Fruit fly (Drosophila melanogaster) whole organism, embryonic: ENCODE results near the gene kirre.

Source experiments
- CG11695 ChIP-seq: fragments of 200-800 bp; sonication (Bioruptor generic); IDR thresholded peaks from 3 replicates; pipeline ENCODE4 v1.3.6; 2022; ENCODE audit warnings: missing biosample characterization, missing genetic modification characterization
- CG12219 ChIP-seq: fragments of 200-800 bp; sonication (Bioruptor generic); optimal IDR thresholded peaks from 3 replicates; lab custom pipeline; 2018; ENCODE audit warnings: missing biosample characterization, mild to moderate bottlenecking, missing genetic modification characterization
- CG13775 ChIP-seq: fragments of 200-800 bp; sonication (Bioruptor generic); optimal IDR thresholded peaks from 3 replicates; lab custom pipeline; 2017; ENCODE audit warnings: missing biosample characterization, mild to moderate bottlenecking, missing genetic modification characterization
- CG14710 ChIP-seq: fragments of 200-800 bp; sonication (Bioruptor generic); optimal IDR thresholded peaks from 3 replicates; lab custom pipeline; 2019; ENCODE audit warnings: missing biosample characterization, mild to moderate bottlenecking, missing genetic modification characterization, moderate library complexity
- CG15514 ChIP-seq: fragments of 200-800 bp; sonication (Bioruptor generic); optimal IDR thresholded peaks from 3 replicates; lab custom pipeline; 2017; ENCODE audit warnings: missing biosample characterization, missing genetic modification characterization, mild to moderate bottlenecking, moderate library complexity, missing genetic modification reagents
- CG1603 ChIP-seq: fragments of 200-800 bp; sonication (Bioruptor generic); optimal IDR thresholded peaks from 2 replicates; lab custom pipeline; 2019; ENCODE audit warnings: missing biosample characterization, mild to moderate bottlenecking, missing genetic modification characterization, moderate library complexity
- CG1647 ChIP-seq: fragments of 200-800 bp; sonication (Bioruptor generic); optimal IDR thresholded peaks from 3 replicates; lab custom pipeline; 2016; ENCODE audit warnings: missing biosample characterization, missing genetic modification characterization
- CG18764 ChIP-seq: fragments of 200-800 bp; sonication (Bioruptor generic); optimal IDR thresholded peaks from 3 replicates; lab custom pipeline; 2016; ENCODE audit warnings: missing biosample characterization, missing genetic modification characterization
- CG31441 ChIP-seq: fragments of 200-800 bp; sonication (Bioruptor generic); IDR thresholded peaks from 2 replicates; pipeline ENCODE4 v1.3.6; 2022; ENCODE audit warnings: missing biosample characterization, missing genetic modification characterization
- CG32767 ChIP-seq: fragments of 200-800 bp; sonication (Bioruptor generic); IDR thresholded peaks from 2 replicates; pipeline ENCODE4 v1.3.6; 2022; ENCODE audit warnings: missing biosample characterization, missing genetic modification characterization
- CG32772 ChIP-seq: fragments of 200-800 bp; sonication (Bioruptor generic); IDR thresholded peaks from 2 replicates; pipeline ENCODE4 v1.3.6; 2022; ENCODE audit warnings: missing biosample characterization, missing genetic modification characterization
- CG7839 ChIP-seq: fragments of 200-800 bp; sonication (Bioruptor generic); optimal IDR thresholded peaks from 3 replicates; lab custom pipeline; 2018; ENCODE audit warnings: missing biosample characterization, mild to moderate bottlenecking, missing genetic modification characterization, moderate library complexity
- CG8944 ChIP-seq: fragments of 200-800 bp; sonication (Bioruptor generic); optimal IDR thresholded peaks from 3 replicates; lab custom pipeline; 2016; ENCODE audit warnings: missing biosample characterization, missing genetic modification characterization
- CG9932 ChIP-seq: fragments of 200-800 bp; sonication (Bioruptor generic); IDR thresholded peaks from 2 replicates; pipeline ENCODE4 v1.3.6; 2022; ENCODE audit warnings: missing biosample characterization, missing genetic modification characterization
- Dek ChIP-seq: fragments of 200-800 bp; sonication (Bioruptor generic); optimal IDR thresholded peaks from 3 replicates; lab custom pipeline; 2019; ENCODE audit warnings: missing biosample characterization, mild to moderate bottlenecking, missing genetic modification characterization, moderate library complexity
- Dip3 ChIP-seq: fragments of 200-800 bp; sonication (Bioruptor generic); optimal IDR thresholded peaks from 3 replicates; lab custom pipeline; 2016; ENCODE audit warnings: missing biosample characterization, missing genetic modification characterization
- Fer3 ChIP-seq: fragments of 200-800 bp; sonication (Bioruptor generic); optimal IDR thresholded peaks from 2 replicates; lab custom pipeline; 2018; ENCODE audit warnings: missing biosample characterization, mild to moderate bottlenecking, missing genetic modification characterization, moderate library complexity
- H2.0 ChIP-seq: fragments of 200-800 bp; sonication (Bioruptor generic); IDR thresholded peaks from 2 replicates; pipeline ENCODE4 v1.3.6; 2022; ENCODE audit warnings: missing biosample characterization, missing genetic modification characterization
- Hr78 ChIP-seq, 2 experiments: fragments of 200-800 bp in 1 of 2; fragments of >200 bp in 1 of 2; sonication (Bioruptor generic) in 1 of 2; optimal IDR thresholded peaks; 2 replicates each; lab custom pipeline; 2017 to 2019; ENCODE audit warnings: missing biosample characterization in 2 of 2, missing genetic modification characterization in 2 of 2, mild to moderate bottlenecking in 1 of 2, moderate library complexity in 1 of 2
- Nf-YC ChIP-seq: fragments of 200-800 bp; optimal IDR thresholded peaks from 3 replicates; lab custom pipeline; 2019; ENCODE audit warnings: missing biosample characterization, mild to moderate bottlenecking, missing genetic modification characterization, moderate library complexity
- Pdp1 ChIP-seq, 2 experiments: fragments of 200-800 bp; sonication (Bioruptor generic); optimal IDR thresholded peaks; 3 replicates each; lab custom pipeline; 2016; ENCODE audit warnings: missing biosample characterization in 2 of 2, missing genetic modification characterization in 2 of 2, mild to moderate bottlenecking in 1 of 2, moderate library complexity in 1 of 2
- Rx ChIP-seq: fragments of 200-800 bp; sonication (Bioruptor generic); IDR thresholded peaks from 2 replicates; pipeline ENCODE4 v1.3.6; 2022; ENCODE audit warnings: missing biosample characterization, missing genetic modification characterization
- Ssrp ChIP-seq: fragments of 200-800 bp; sonication (Bioruptor generic); optimal IDR thresholded peaks from 2 replicates; lab custom pipeline; 2018; ENCODE audit warnings: missing biosample characterization, mild to moderate bottlenecking, missing genetic modification characterization, moderate library complexity
- ato ChIP-seq: fragments of 200-800 bp; sonication (Bioruptor generic); IDR thresholded peaks from 2 replicates; pipeline ENCODE4 v1.3.6; 2022; ENCODE audit warnings: missing biosample characterization, missing genetic modification characterization; ENCODE audit not compliant: partially characterized antibody
- az2 ChIP-seq: fragments of 200-800 bp; sonication (Bioruptor generic); optimal IDR thresholded peaks from 3 replicates; lab custom pipeline; 2016; ENCODE audit warnings: missing biosample characterization, missing genetic modification characterization
- bbx ChIP-seq: fragments of 200-800 bp; sonication (Bioruptor generic); IDR thresholded peaks from 2 replicates; pipeline ENCODE4 v1.3.6; 2022; ENCODE audit warnings: missing biosample characterization, missing genetic modification characterization; ENCODE audit not compliant: partially characterized antibody
- br ChIP-seq: fragments of >200 bp; optimal IDR thresholded peaks from 2 replicates; lab custom pipeline; 2017
- cad ChIP-seq: fragments of >200 bp; optimal IDR thresholded peaks from 2 replicates; lab custom pipeline; 2017; ENCODE audit warnings: missing biosample characterization, missing genetic modification characterization
- caup ChIP-seq: fragments of 200-800 bp; sonication (Bioruptor generic); optimal IDR thresholded peaks from 3 replicates; lab custom pipeline; 2017; ENCODE audit warnings: missing biosample characterization, mild to moderate bottlenecking, missing genetic modification characterization, moderate library complexity; ENCODE audit not compliant: severe bottlenecking
- chif ChIP-seq, 2 experiments: fragments of 200-800 bp; sonication (Bioruptor generic); optimal IDR thresholded peaks; 3 replicates each; lab custom pipeline; 2016; ENCODE audit warnings: missing biosample characterization in 2 of 2, missing genetic modification characterization in 2 of 2
- dpn ChIP-seq, 2 experiments: fragments of 200-800 bp; sonication (Bioruptor generic); optimal IDR thresholded peaks; 3 replicates each; lab custom pipeline; 2016; ENCODE audit warnings: missing biosample characterization in 2 of 2, missing genetic modification characterization in 2 of 2
- dysf ChIP-seq: fragments of 200-800 bp; sonication (Bioruptor generic); IDR thresholded peaks from 3 replicates; pipeline ENCODE4 v1.3.6; 2022; ENCODE audit warnings: missing biosample characterization, missing genetic modification characterization
- emc ChIP-seq: fragments of 200-800 bp; sonication (Bioruptor generic); optimal IDR thresholded peaks from 2 replicates; lab custom pipeline; 2016; ENCODE audit warnings: missing biosample characterization, missing genetic modification characterization
- fd3F ChIP-seq: fragments of 200-800 bp; sonication (Bioruptor generic); optimal IDR thresholded peaks from 2 replicates; lab custom pipeline; 2018; ENCODE audit warnings: missing biosample characterization, mild to moderate bottlenecking, missing genetic modification characterization, moderate library complexity
- ham ChIP-seq: fragments of 200-800 bp; sonication (Bioruptor generic); IDR thresholded peaks from 2 replicates; pipeline ENCODE4 v1.3.6; 2022; ENCODE audit warnings: missing biosample characterization, missing genetic modification characterization
- hbn ChIP-seq: fragments of 200-800 bp; sonication (Bioruptor generic); IDR thresholded peaks from 2 replicates; pipeline ENCODE4 v1.3.6; 2022; ENCODE audit warnings: missing biosample characterization, missing genetic modification characterization; ENCODE audit not compliant: partially characterized antibody
- lmd ChIP-seq: fragments of 200-800 bp; sonication (Bioruptor generic); IDR thresholded peaks from 2 replicates; pipeline ENCODE4 v1.3.6; 2022; ENCODE audit warnings: missing biosample characterization, missing genetic modification characterization
- luna ChIP-seq: fragments of 200-800 bp; sonication (Bioruptor generic); optimal IDR thresholded peaks from 2 replicates; lab custom pipeline; 2016; ENCODE audit warnings: missing biosample characterization, missing genetic modification characterization
- mirr ChIP-seq: fragments of 200-800 bp; sonication (Bioruptor generic); optimal IDR thresholded peaks from 3 replicates; lab custom pipeline; 2018; ENCODE audit warnings: missing biosample characterization, mild to moderate bottlenecking, missing genetic modification characterization
- oc ChIP-seq: fragments of 200-800 bp; sonication (Bioruptor generic); optimal IDR thresholded peaks from 2 replicates; lab custom pipeline; 2018; ENCODE audit warnings: missing biosample characterization, mild to moderate bottlenecking, missing genetic modification characterization, moderate library complexity
- pan ChIP-seq, 4 experiments: fragments of >200 bp in 3 of 4; fragments of 200-800 bp in 1 of 4; sonication (Bioruptor generic) in 1 of 4; optimal IDR thresholded peaks in 3 of 4; IDR thresholded peaks in 1 of 4; 2 replicates each; pipeline versions ENCODE4 v1.3.6 to Lab custom; 2017 to 2022; ENCODE audit warnings: missing biosample characterization in 2 of 4, missing genetic modification characterization in 2 of 4, mixed read lengths in 1 of 4
- pb ChIP-seq: fragments of 200-800 bp; sonication (Bioruptor generic); optimal IDR thresholded peaks from 3 replicates; lab custom pipeline; 2016; ENCODE audit warnings: missing biosample characterization, missing genetic modification characterization
- pfk ChIP-seq: fragments of 200-800 bp; sonication (Bioruptor generic); optimal IDR thresholded peaks from 2 replicates; lab custom pipeline; 2018; ENCODE audit warnings: missing biosample characterization, mild to moderate bottlenecking, missing genetic modification characterization, moderate library complexity
- prd ChIP-seq, 3 experiments: fragments of >200 bp in 2 of 3; fragments of 200-800 bp in 1 of 3; sonication (Bioruptor generic) in 1 of 3; optimal IDR thresholded peaks in 2 of 3; IDR thresholded peaks in 1 of 3; 2 replicates in 2 of 3; 3 replicates in 1 of 3; pipeline versions ENCODE4 v1.3.6 to Lab custom; 2017 to 2022; ENCODE audit warnings: missing biosample characterization in 1 of 3, missing genetic modification characterization in 1 of 3
- psq ChIP-seq: fragments of 200-800 bp; sonication (Bioruptor generic); optimal IDR thresholded peaks from 2 replicates; lab custom pipeline; 2017; ENCODE audit warnings: missing biosample characterization, missing genetic modification characterization
- sim ChIP-seq: fragments of 200-800 bp; sonication (Bioruptor generic); IDR thresholded peaks from 2 replicates; pipeline ENCODE4 v1.3.6; 2022; ENCODE audit warnings: missing biosample characterization, missing genetic modification characterization
- sisA ChIP-seq: fragments of 200-800 bp; sonication (Bioruptor generic); IDR thresholded peaks from 2 replicates; pipeline ENCODE4 v1.3.6; 2022; ENCODE audit warnings: missing biosample characterization, missing genetic modification characterization
- ttk ChIP-seq: fragments of 200-800 bp; sonication (Bioruptor generic); IDR thresholded peaks from 2 replicates; pipeline ENCODE4 v2.1.2; 2022; ENCODE audit warnings: missing biosample characterization, missing genetic modification characterization
- unc-4 ChIP-seq: fragments of 200-800 bp; sonication (Bioruptor generic); IDR thresholded peaks from 2 replicates; pipeline ENCODE4 v1.3.6; 2022; ENCODE audit warnings: missing biosample characterization, missing genetic modification characterization; ENCODE audit not compliant: partially characterized antibody
- wek ChIP-seq: fragments of 200-800 bp; sonication (Bioruptor generic); optimal IDR thresholded peaks from 3 replicates; lab custom pipeline; 2018; ENCODE audit warnings: missing biosample characterization, mild to moderate bottlenecking, missing genetic modification characterization, moderate library complexity

kirre gene

DNA sequence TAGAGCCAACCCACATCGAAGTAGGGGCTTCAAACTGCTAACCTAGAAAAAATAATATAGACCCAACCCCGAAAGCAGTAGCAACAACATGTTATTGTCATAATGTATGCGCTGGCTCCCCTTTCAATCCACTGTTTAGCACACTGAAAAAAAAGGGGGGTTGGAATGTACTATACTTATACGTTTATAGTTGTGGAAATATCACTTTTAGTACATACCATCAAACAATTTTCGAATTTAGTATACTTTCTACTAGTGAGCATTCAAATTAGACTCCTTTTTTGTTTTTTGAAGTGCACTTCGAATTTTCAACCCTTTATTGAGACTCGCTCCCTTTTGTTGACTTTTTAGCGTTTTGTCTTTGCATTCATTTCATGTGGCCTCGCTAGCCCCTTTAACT lies 296.3 kb downstream of the kirre start (continued):
- TF ChIP-seq dpn (GFP tag; optimal IDR thresholded peaks at IDR 0.05; lab: Kevin White, UChicago) (peak in 1 of 2 experiments; percentile 17), ato (GFP tag; lab: Robert Waterston, UW) (no peak), dysf (GFP tag; lab: Robert Waterston, UW) (peak; percentile 54), Hr78 (GFP tag; optimal IDR thresholded peaks at IDR 0.05; lab: Kevin White, UChicago) (no peak), Fer3 (peak; percentile 13), CG7839 (peak; percentile 55), chif (GFP tag; optimal IDR thresholded peaks at IDR 0.05; lab: Kevin White, UChicago) (peak in 1 of 2 experiments; percentile 4), lmd (GFP tag; lab: Robert Waterston, UW) (peak; percentile 22; the same call in 1 of the 2 replicates), CG18764 (GFP tag; lab: Kevin White, UChicago) (no peak), CG13775 (GFP tag; lab: Kevin White, UChicago) (no peak), prd (optimal IDR thresholded peaks at IDR 0.05; lab: Kevin White, UChicago) (no peak), prd (GFP tag; IDR thresholded peaks at IDR 0.05; lab: Robert Waterston, UW) (peak; percentile 31; the same call in 1 of the 3 replicates), hbn (GFP tag; lab: Robert Waterston, UW) (no peak), Dip3 (no peak), Rx (GFP tag; lab: Robert Waterston, UW) (no peak), Pdp1 (GFP tag; optimal IDR thresholded peaks at IDR 0.05; lab: Kevin White, UChicago) (peak in 1 of 2 experiments; percentile 12), mirr (GFP tag; lab: Kevin White, UChicago) (no peak), oc (tag; lab: Kevin White, UChicago) (no peak), ttk (peak; percentile 22; the same call in 1 of the 2 replicates), Ssrp (no peak), pan (optimal IDR thresholded peaks at IDR 0.05; lab: Kevin White, UChicago) (no peak), pan (GFP tag; optimal IDR thresholded peaks at IDR 0.05 in 1 of 2, IDR thresholded peaks at IDR 0.05 in 1 of 2) (no peak), Dek (no peak), luna (no peak), CG1603 (peak; percentile 22), CG1647 (no peak), bbx (GFP tag; lab: Robert Waterston, UW) (no peak), CG15514 (GFP tag; lab: Kevin White, UChicago) (no peak), wek (no peak), CG32767 (GFP tag; lab: Robert Waterston, UW) (no peak), pfk (GFP tag; lab: Kevin White, UChicago) (no peak), fd3F (no peak), pb (GFP tag; lab: Kevin White, UChicago) (no peak), CG8944 (GFP tag; lab: Kevin White, UChicago) (no peak), unc-4 (GFP tag; lab: Robert Waterston, UW) (no peak), caup (GFP tag; lab: Kevin White, UChicago) (peak; percentile 2), emc (GFP tag; lab: Kevin White, UChicago) (no peak), br (lab: Kevin White, UChicago) (no peak), sisA (no peak), H2.0 (GFP tag; lab: Robert Waterston, UW) (no peak), CG14710 (tag; lab: Kevin White, UChicago) (peak; percentile 2), ham (GFP tag; lab: Robert Waterston, UW) (no peak), CG9932 (GFP tag; lab: Robert Waterston, UW) (no peak), sim (no peak), Nf-YC (tag; lab: Kevin White, UChicago) (no peak), CG11695 (GFP tag; lab: Robert Waterston, UW) (0 out of 3 replicates have a peak, but pooled peaks have one; percentile 37), CG31441 (GFP tag; lab: Robert Waterston, UW) (peak; percentile 36; the same call in 1 of the 2 replicates), CG12219 (GFP tag; lab: Kevin White, UChicago) (no peak), psq (GFP tag; lab: Kevin White, UChicago) (no peak), cad (no peak), az2 (GFP tag; lab: Kevin White, UChicago) (no peak), CG32772 (GFP tag; lab: Robert Waterston, UW) (no peak)
